Fruit fly (Drosophila melanogaster) whole organism: ENCODE measurements around the gene Sodh2.

Source experiments
- CG8478 ChIP-seq: fragments of >200 bp; optimal IDR thresholded peaks from 2 replicates; lab custom pipeline; 2018; ENCODE audit warnings: inconsistent platforms
- psq ChIP-seq: fragments of >200 bp; optimal IDR thresholded peaks from 2 replicates; lab custom pipeline; 2017

dm6 chr3R:10878628-10879027, 2.4 kb downstream of the Sodh2 start:
- no peak for TF ChIP-seq psq (lab: Kevin White, UChicago)
- TF ChIP-seq CG8478, result no peak
